Fruit fly (Drosophila melanogaster) whole organism: Measurements from ENCODE around the gene Zip71B.

Experiments
- CG8478 ChIP-seq: fragments of >200 bp; optimal IDR thresholded peaks from 2 replicates; lab custom pipeline; 2018; ENCODE audit warnings: inconsistent platforms
- Dll ChIP-seq: fragments of >200 bp; optimal IDR thresholded peaks from 2 replicates; lab custom pipeline; 2017
- psq ChIP-seq: fragments of >200 bp; optimal IDR thresholded peaks from 2 replicates; lab custom pipeline; 2017
- usp ChIP-seq: fragments of >200 bp; optimal IDR thresholded peaks from 2 replicates; lab custom pipeline; 2017; ENCODE audit warnings: missing biosample characterization, missing genetic modification characterization, mixed read lengths

dm6 chr3L:14957033-14957328, 35.1 kb upstream of the Zip71B start:
- TF ChIP-seq usp (GFP tag; lab: Kevin White, UChicago) (no peak), psq (no peak), CG8478 (lab: Kevin White, UChicago) (no peak), Dll (no peak)
